Fruit fly (Drosophila melanogaster) whole organism, adult: Measurements from ENCODE around the gene CG15625.
A peak's percentile ranks its signal among the peaks of the same experiment; 100 is the strongest.

ENCODE experiments used
- CG11617 ChIP-seq: fragments of 200-800 bp; sonication (Bioruptor generic); optimal IDR thresholded peaks from 2 replicates; lab custom pipeline; 2017; ENCODE audit warnings: mild to moderate bottlenecking, missing biosample characterization, missing genetic modification reagents, missing genetic modification characterization
- CG12768 ChIP-seq: fragments of 200-800 bp; sonication (Bioruptor generic); optimal IDR thresholded peaks from 2 replicates; lab custom pipeline; 2017; ENCODE audit warnings: missing biosample characterization, missing genetic modification characterization, mild to moderate bottlenecking, moderate library complexity, missing genetic modification reagents
- CG14711 ChIP-seq: fragments of 200-800 bp; sonication (Bioruptor generic); optimal IDR thresholded peaks from 2 replicates; lab custom pipeline; 2018; ENCODE audit warnings: missing biosample characterization, mild to moderate bottlenecking, missing genetic modification characterization, moderate library complexity
- CG1620 ChIP-seq: fragments of 200-800 bp; sonication (Bioruptor generic); optimal IDR thresholded peaks from 2 replicates; lab custom pipeline; 2016; ENCODE audit warnings: missing biosample characterization, missing genetic modification characterization
- CG33017 ChIP-seq: fragments of 200-800 bp; sonication (Bioruptor generic); optimal IDR thresholded peaks from 2 replicates; lab custom pipeline; 2018; ENCODE audit warnings: missing biosample characterization, mild to moderate bottlenecking, missing genetic modification characterization, moderate library complexity
- CG5204 ChIP-seq: fragments of 200-800 bp; sonication (Bioruptor generic); optimal IDR thresholded peaks from 2 replicates; lab custom pipeline; 2016; ENCODE audit warnings: missing biosample characterization, missing genetic modification characterization
- CG7045 ChIP-seq: fragments of 200-800 bp; sonication (Bioruptor generic); optimal IDR thresholded peaks from 2 replicates; lab custom pipeline; 2017; ENCODE audit warnings: missing biosample characterization, mild to moderate bottlenecking, missing genetic modification characterization
- CG7101 ChIP-seq: fragments of 200-800 bp; sonication (Bioruptor generic); optimal IDR thresholded peaks from 2 replicates; lab custom pipeline; 2018; ENCODE audit warnings: missing biosample characterization, mild to moderate bottlenecking, missing genetic modification characterization, moderate library complexity
- Clk ChIP-seq: fragments of 200-800 bp; sonication (Bioruptor generic); optimal IDR thresholded peaks from 2 replicates; lab custom pipeline; 2017; ENCODE audit warnings: missing biosample characterization, missing genetic modification characterization
- Crg-1 ChIP-seq: fragments of 200-800 bp; sonication (Bioruptor generic); optimal IDR thresholded peaks from 2 replicates; lab custom pipeline; 2016; ENCODE audit warnings: missing biosample characterization, missing genetic modification characterization
- Hr96 ChIP-seq: fragments of 200-800 bp; sonication (Bioruptor generic); optimal IDR thresholded peaks from 2 replicates; lab custom pipeline; 2016; ENCODE audit warnings: missing biosample characterization, missing genetic modification characterization
- Mnt ChIP-seq: fragments of 200-800 bp; sonication (Bioruptor generic); optimal IDR thresholded peaks from 2 replicates; lab custom pipeline; 2016; ENCODE audit warnings: missing biosample characterization, mild to moderate bottlenecking, missing genetic modification characterization
- bab1 ChIP-seq: fragments of 200-800 bp; sonication (Bioruptor generic); optimal IDR thresholded peaks from 3 replicates; lab custom pipeline; 2019; ENCODE audit warnings: missing biosample characterization, mild to moderate bottlenecking, missing genetic modification characterization, moderate library complexity
- cic ChIP-seq: fragments of 200-800 bp; sonication (Bioruptor generic); optimal IDR thresholded peaks from 2 replicates; lab custom pipeline; 2017; ENCODE audit warnings: missing biosample characterization, mild to moderate bottlenecking, missing genetic modification characterization, moderate library complexity
- cnc ChIP-seq, 2 experiments: fragments of >200 bp; optimal IDR thresholded peaks; 2 replicates each; lab custom pipeline; 2017
- kay ChIP-seq: fragments of 200-800 bp; sonication (Bioruptor generic); peaks from one replicate; lab custom pipeline; 2016; ENCODE audit warnings: missing biosample characterization, missing genetic modification characterization, borderline replicate concordance
- ovo ChIP-seq: fragments of 200-800 bp; sonication (Bioruptor generic); optimal IDR thresholded peaks from 2 replicates; lab custom pipeline; 2016; ENCODE audit warnings: missing biosample characterization, missing genetic modification characterization
- pad ChIP-seq: fragments of 200-800 bp; sonication (Bioruptor generic); optimal IDR thresholded peaks from 3 replicates; lab custom pipeline; 2017; ENCODE audit warnings: missing biosample characterization, missing genetic modification characterization, mild to moderate bottlenecking, moderate library complexity, missing genetic modification reagents
- tj ChIP-seq: fragments of 200-800 bp; sonication (Bioruptor generic); optimal IDR thresholded peaks from 3 replicates; lab custom pipeline; 2017; ENCODE audit warnings: missing biosample characterization, mild to moderate bottlenecking, missing genetic modification characterization, moderate library complexity

CG15625 gene

DNA sequence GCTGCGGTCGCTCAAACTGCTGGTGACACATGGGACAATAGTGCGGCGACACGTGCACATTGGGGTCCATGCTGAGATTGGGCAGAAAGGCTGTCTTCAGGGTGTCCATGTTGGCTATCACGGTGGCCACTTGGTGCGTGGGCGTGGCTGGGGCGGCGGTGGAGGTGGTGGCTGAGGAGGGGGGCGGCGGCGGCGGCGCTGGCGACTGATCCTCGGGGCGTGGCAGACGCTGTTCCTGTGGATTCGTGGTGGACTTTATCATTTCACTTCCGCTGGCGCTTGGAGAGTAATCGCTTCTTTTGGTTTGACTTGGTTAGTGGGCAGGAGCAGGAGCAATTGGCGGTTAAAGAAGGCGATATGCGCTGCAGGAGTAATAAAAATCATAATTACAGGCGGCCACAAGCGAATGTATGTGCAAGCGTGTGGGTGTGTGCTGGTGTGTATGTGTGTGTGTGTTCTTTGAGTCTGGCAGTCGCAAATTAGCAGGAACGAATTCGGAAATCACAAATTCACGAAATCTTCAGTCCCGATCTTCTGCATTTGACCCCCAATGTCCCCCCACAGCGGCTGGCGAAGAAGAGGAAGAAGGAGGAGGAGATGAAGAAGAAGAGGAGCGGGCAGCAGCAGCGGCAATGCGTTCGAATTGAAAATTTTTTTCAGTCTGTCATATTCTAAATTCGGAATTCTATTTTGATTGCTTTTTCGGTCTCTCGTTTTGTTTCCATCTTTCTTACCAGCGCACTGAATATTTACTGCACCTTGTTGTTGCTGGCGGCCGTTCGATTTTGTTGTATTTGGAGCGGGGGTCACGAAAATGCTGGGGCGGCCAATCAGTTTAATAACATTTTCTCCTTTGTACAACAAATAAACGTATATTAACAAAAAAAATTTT lies 7.4 kb upstream of the CG15625 start:
- TF ChIP-seq cnc (optimal IDR thresholded peaks at IDR 0.05; lab: Kevin White, UChicago) (no peak), Mnt (GFP tag; lab: Kevin White, UChicago) (no peak), cic (no peak), ovo (GFP tag; lab: Kevin White, UChicago) (no peak), CG33017 (tag; lab: Kevin White, UChicago) (no peak), CG1620 (GFP tag; lab: Kevin White, UChicago) (no peak), CG5204 (GFP tag; lab: Kevin White, UChicago) (no peak), tj (GFP tag; lab: Kevin White, UChicago) (no peak), CG7045 (no peak), CG12768 (GFP tag; lab: Kevin White, UChicago) (no peak), Hr96 (no peak), CG7101 (tag; lab: Kevin White, UChicago) (no peak), CG14711 (no peak)

- TF ChIP-seq Mnt (GFP tag; lab: Kevin White, UChicago) = peak; percentile 7
- TF ChIP-seq tj (GFP tag; lab: Kevin White, UChicago) = peak; percentile 15
- no peak for TF ChIP-seq pad (GFP tag; lab: Kevin White, UChicago)
These were observed 6.8 kb upstream of the CG15625 start, which contains the start of the genes Cf2 and CG3008 for dm6 chr2L:4883023-4883392. TSS of gene Cf2 (minus strand) at chr2L:4883107. TSS of gene CG3008 (plus strand) at chr2L:4883298.

DNA sequence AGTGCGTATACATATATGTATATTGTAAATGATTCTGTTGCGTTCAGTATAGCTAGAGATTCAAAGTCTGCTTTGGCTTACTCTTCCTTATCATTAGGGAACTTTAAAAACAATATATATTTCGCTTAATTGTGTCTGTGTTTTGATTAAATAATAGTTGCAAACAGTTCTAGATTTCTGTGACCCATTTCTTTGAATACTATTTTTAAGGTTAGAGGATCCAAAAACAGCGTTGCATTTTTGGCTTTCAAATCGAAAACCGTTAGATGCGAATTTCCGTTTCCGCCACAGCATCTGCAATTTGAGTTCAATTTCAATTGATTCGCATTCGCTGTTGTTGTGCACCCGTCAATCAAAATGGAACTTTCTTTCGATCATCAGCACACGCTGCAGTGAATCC lies 3.7 kb upstream of the CG15625 start:
- TF ChIP-seq cnc (optimal IDR thresholded peaks at IDR 0.05; lab: Kevin White, UChicago) = no peak
- TF ChIP-seq ovo (GFP tag; lab: Kevin White, UChicago) = no peak
- no peak for TF ChIP-seq CG1620 (GFP tag; lab: Kevin White, UChicago)
- no peak for TF ChIP-seq Clk
- no peak for TF ChIP-seq cic

DNA sequence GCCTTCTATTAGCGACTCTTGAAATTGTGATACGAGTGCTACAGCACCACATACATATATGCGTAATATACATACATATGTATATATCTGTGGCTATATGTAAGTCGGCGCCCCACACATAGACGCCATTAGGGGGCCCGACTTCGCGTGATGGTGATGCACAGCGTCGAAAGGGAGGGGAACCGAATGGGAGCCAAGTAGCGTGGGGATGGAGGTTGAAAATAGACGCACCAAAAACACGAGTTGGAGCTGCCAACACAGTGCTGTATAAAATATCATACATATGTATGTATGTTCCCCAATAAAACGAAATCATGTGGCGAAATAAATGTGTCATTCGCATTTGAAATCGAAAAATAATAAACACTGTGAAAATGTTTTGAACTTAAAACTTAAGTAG lies 3.1 kb upstream of the CG15625 start:
- TF ChIP-seq ovo (GFP tag; lab: Kevin White, UChicago) = no peak
- no peak for TF ChIP-seq CG14711
- TF ChIP-seq bab1 (GFP tag; lab: Kevin White, UChicago) = no peak
- no peak for TF ChIP-seq CG12768 (GFP tag; lab: Kevin White, UChicago)
- no peak for TF ChIP-seq kay (GFP tag; lab: Kevin White, UChicago)
- TF ChIP-seq CG7045 = no peak
- TF ChIP-seq CG5204 (GFP tag; lab: Kevin White, UChicago) = no peak
- no peak for TF ChIP-seq Crg-1 (GFP tag; lab: Kevin White, UChicago)

DNA sequence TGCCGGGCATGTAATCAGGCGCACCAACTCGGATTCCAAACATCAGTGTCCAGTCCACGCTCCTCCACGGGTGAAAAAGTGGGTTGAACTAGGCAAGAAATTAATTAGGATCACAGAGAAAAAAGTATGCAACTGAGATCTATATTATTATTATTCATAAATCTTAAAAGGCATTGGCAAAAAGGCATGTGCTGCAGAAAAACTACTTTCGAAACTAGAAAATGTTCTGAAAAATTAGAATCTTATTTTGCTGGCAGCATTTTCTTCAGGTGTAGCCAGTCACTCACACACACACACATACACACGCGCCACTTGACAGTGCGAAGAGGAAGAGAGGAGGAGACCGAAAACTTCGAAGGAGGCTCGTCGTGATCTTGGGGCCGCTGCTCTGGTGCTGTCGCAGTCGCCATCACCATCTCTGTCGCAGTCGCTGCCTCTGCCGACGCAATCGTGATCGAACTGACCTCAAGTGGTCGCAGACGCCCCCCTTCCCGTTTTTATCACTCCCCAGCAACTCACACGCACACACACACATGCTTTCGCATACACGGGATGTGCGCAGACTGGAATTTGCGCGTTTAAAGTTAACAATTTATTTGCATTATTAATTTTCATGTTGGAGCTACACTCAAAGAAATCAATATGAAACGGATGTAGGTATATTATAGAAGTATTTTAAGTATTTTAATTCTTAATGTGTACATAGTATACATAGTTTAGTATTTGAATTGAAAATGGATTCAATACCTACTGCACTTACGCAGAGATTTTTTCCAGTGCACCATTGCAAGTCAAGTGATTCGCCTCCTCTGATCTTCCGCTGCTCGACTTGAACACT lies 2.2 kb upstream of the CG15625 start:
- TF ChIP-seq Mnt (GFP tag; lab: Kevin White, UChicago) (no peak), CG33017 (tag; lab: Kevin White, UChicago) (peak; percentile 42), CG5204 (GFP tag; lab: Kevin White, UChicago) (no peak), Crg-1 (GFP tag; lab: Kevin White, UChicago) (no peak), CG7101 (tag; lab: Kevin White, UChicago) (peak; percentile 19), CG12768 (GFP tag; lab: Kevin White, UChicago) (peak; percentile 5), CG7045 (peak; percentile 6), bab1 (GFP tag; lab: Kevin White, UChicago) (peak; percentile 4), CG14711 (peak; percentile 48), Clk (no peak), CG1620 (GFP tag; lab: Kevin White, UChicago) (no peak), Hr96 (no peak), cnc (optimal IDR thresholded peaks at IDR 0.05; lab: Kevin White, UChicago) (no peak)

dm6 chr2L:4888541-4888940 lies 1.3 kb upstream of the CG15625 start:
- TF ChIP-seq bab1 (GFP tag; lab: Kevin White, UChicago) = no peak
- no peak for TF ChIP-seq CG11617 (GFP tag; lab: Kevin White, UChicago)
- no peak for TF ChIP-seq CG7101 (tag; lab: Kevin White, UChicago)
- no peak for TF ChIP-seq CG7045
- TF ChIP-seq CG33017 (tag; lab: Kevin White, UChicago) = no peak
- TF ChIP-seq Hr96 = no peak
- TF ChIP-seq tj (GFP tag; lab: Kevin White, UChicago) = no peak

DNA sequence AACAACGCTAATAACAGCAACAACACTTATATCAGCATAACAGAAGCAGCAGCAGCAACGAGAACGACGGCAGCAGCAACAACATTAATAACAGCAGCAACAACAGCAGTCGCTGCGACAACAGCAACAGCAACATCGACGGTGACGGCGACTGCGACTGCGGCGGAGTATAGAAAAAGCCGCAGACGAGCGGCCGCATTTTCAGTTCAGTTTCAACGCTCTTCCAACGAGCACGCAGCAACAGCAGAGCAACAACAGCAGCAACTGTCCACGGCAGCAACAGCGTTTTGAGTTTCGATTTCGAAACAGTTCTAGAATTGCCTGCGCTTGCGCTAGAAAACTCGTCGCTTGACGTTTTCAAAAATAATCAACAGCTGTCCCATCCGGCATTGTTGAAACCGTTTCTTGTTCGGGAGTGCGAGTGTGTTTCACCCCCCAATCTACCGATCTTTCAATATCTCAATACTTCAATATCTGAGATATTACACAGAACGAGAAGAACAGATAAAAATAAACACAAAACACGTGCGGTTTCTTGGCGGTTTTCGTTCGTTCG lies 2.2 kb downstream of the CG15625 start, which contains the start of gene CG3036:
CG3036 (plus strand) TSS at position 199 of the 556 bp plus-strand sequence.
- TF ChIP-seq Hr96 (peak; percentile 3), cic (peak; percentile 66), kay (GFP tag; lab: Kevin White, UChicago) (no peak), bab1 (GFP tag; lab: Kevin White, UChicago) (peak; percentile 17), CG33017 (tag; lab: Kevin White, UChicago) (peak; percentile 15), Crg-1 (GFP tag; lab: Kevin White, UChicago) (peak; percentile 25), CG7101 (tag; lab: Kevin White, UChicago) (peak; percentile 26), tj (GFP tag; lab: Kevin White, UChicago) (no peak), ovo (GFP tag; lab: Kevin White, UChicago) (no peak), Mnt (GFP tag; lab: Kevin White, UChicago) (peak; percentile 63), CG14711 (no peak)
